Worm (Caenorhabditis elegans) whole organism, L3 larva: ENCODE results near the gene gipc-2.
"Not testable (repeated sequence)": the region's sequence is repeated elsewhere in the genome, so short reads cannot be mapped to it uniquely, and the experiment has no call there.

Experiments used
- elt-3 ChIP-seq, 3 experiments: fragments of 150-350 bp in 1 of 3; sonication (generic microtip) in 2 of 3; optimal IDR thresholded peaks; 2 replicates in 2 of 3; 4 replicates in 1 of 3; lab custom pipeline; 2014 to 2017; ENCODE audit warnings: missing biosample characterization in 3 of 3, missing genetic modification characterization in 3 of 3
- lin-15B ChIP-seq: fragments of 150-350 bp; optimal IDR thresholded peaks from 2 replicates; lab custom pipeline; 2014; ENCODE audit warnings: missing biosample characterization, missing genetic modification characterization
- nfya-1 ChIP-seq: sonication (generic microtip); optimal IDR thresholded peaks from 2 replicates; lab custom pipeline; 2017; ENCODE audit warnings: missing genetic modification characterization, mild to moderate bottlenecking, missing compliant biosample characterization, antibody characterized with exemption, moderate library complexity; ENCODE audit not compliant: insufficient read depth
- ztf-4 ChIP-seq: fragments of 150-350 bp; optimal IDR thresholded peaks from 2 replicates; lab custom pipeline; 2014; ENCODE audit warnings: missing biosample characterization, missing genetic modification characterization

- TF ChIP-seq elt-3 (tag; optimal IDR thresholded peaks at IDR 0.05; lab: Kevin White, UChicago); lin-15B; ztf-4; nfya-1 (tag; lab: Kevin White, UChicago): not testable (repeated sequence)
Measured at ce11 chrIV:10028779-10029178, 1.3 kb upstream of the gipc-2 start, which contains the start of the genes F44D12.16 and msd-2.
